Worm (Caenorhabditis elegans): Measurements from ENCODE around the gene nkb-2.

DNA sequence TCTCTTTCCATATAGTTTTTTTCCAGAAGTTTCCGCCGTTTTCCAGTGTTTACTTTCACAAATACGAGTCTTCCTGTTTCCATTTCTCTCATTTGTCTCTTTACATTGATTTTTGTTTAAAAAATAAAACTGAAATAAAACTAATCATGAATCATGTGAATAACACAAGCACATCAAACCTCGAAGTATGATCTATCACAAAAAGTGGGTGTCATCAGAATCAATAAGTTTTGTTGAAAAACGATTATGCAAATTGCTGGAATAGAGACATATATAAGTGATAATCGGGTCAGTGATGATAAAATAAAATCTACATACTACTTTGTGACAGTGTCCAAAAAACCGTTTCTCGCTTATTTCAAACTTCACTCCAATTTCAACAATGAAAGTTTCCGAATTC lies 30.1 kb downstream of the nkb-2 start, which contains the start of gene R09H10.7:
- TF ChIP-seq ceh-40 (GFP tag; IDR thresholded peaks at IDR 0.05) (no peak), efl-1 (GFP tag; optimal IDR thresholded peaks at IDR 0.05) (no peak)
